Fruit fly (Drosophila melanogaster): ENCODE measurements around the gene Dad.

Gene Dad

DNA sequence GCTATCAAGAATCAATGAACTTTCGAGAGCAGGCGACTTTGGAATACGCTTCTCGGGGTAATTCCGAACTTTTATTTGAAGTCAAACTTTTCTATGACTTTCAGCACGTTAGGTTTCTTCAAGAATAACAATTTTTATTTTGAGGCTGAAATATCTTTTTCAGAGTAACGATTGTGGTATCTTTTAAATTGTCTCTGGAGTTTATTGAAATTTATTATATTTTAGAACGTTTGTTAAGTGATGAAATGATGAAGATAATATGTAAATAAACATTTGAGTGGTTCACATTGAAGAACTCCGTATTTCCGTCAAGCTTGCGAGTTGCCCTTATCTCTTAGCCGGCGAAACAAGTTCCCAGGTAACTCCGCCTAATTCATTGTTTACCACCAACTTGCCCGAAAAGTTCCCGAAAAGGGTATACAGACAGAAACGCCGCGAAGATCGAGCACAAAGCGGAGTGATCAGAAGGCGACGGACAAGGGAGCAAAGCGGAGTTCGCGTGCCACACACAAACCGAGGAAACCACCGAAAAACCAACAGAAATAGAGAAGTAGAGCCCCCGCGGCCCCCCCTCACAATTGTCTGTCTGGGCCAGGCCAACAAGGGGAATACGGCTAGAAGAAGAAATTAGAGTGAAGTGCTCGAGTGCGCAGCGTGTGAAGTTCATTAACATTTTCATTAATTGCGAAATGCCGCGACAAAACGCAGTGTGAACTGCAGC lies 64.0 kb downstream of the Dad start:
- TF ChIP-seq CG8301 (tag; optimal IDR thresholded peaks at IDR 0.05) (peak; percentile 37), Ets98B (GFP tag; IDR thresholded peaks at IDR 0.05) (no peak), CG8159 (tag; optimal IDR thresholded peaks at IDR 0.05) (peak; percentile 63), fd96Ca (GFP tag; IDR thresholded peaks at IDR 0.05) (0 out of 3 replicates have a peak, but pooled peaks have one; percentile 47), Snoo (tag; optimal IDR thresholded peaks at IDR 0.05) (peak; percentile 66), CG34367 (tag; optimal IDR thresholded peaks at IDR 0.05) (peak; percentile 52), CG17806 (tag; optimal IDR thresholded peaks at IDR 0.05) (peak; percentile 7), Pif1B (GFP tag; optimal IDR thresholded peaks at IDR 0.05) (peak; percentile 32), gl (tag; optimal IDR thresholded peaks at IDR 0.05) (no peak), CG15710 (tag; optimal IDR thresholded peaks at IDR 0.05) (peak; percentile 69), CG14655 (GFP tag; optimal IDR thresholded peaks at IDR 0.05) (peak; percentile 60), CG12605 (GFP tag; IDR thresholded peaks at IDR 0.05) (no peak), EcR (GFP tag; optimal IDR thresholded peaks at IDR 0.05) (peak; percentile 80), CG9948 (tag; optimal IDR thresholded peaks at IDR 0.05) (peak; percentile 56), CG10348 (GFP tag; IDR thresholded peaks at IDR 0.05) (no peak), CG32121 (GFP tag; IDR thresholded peaks at IDR 0.05) (no peak), rn (GFP tag; IDR thresholded peaks at IDR 0.05) (no peak), CG13204 (GFP tag; optimal IDR thresholded peaks at IDR 0.05) (peak; percentile 6), D1 (tag; optimal IDR thresholded peaks at IDR 0.05) (no peak), Pif1A (GFP tag; optimal IDR thresholded peaks at IDR 0.05) (peak; percentile 12), CG4496 (GFP tag; IDR thresholded peaks at IDR 0.05) (peak; percentile 36; the same call in 1 of the 3 replicates)

DNA sequence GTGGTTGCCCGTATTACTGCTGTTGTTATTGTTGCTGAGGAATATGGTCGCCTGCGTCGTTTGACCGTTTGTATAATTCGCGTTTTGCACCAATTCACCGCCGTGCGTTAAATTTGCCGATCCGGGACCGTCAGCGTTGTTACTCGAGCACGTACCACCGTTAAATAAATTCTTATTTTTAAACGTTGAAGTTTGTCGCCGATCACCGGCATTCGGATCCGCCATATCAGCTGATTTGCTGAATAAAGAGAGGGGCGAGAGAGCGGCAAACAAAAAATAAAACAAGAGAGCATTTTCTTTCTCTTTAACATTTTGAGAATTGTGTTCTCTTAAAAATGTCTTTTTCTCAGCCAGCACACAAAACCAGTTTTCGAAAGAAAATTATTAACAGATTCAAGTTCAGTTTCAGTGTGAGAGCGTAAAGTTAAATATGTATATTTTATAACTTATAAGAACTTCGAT lies 65.1 kb downstream of the Dad start:
- peak; percentile 20 for TF ChIP-seq Pif1B (GFP tag; optimal IDR thresholded peaks at IDR 0.05)
- peak; percentile 63 for TF ChIP-seq CG12605 (GFP tag; IDR thresholded peaks at IDR 0.05)
- TF ChIP-seq rn (GFP tag; IDR thresholded peaks at IDR 0.05): no peak
- peak; percentile 16 for TF ChIP-seq EcR (GFP tag; optimal IDR thresholded peaks at IDR 0.05)
- peak; percentile 43 for TF ChIP-seq Pif1A (GFP tag; optimal IDR thresholded peaks at IDR 0.05)
- TF ChIP-seq CG4496 (GFP tag; IDR thresholded peaks at IDR 0.05): peak; percentile 47; the same call in 1 of the 3 replicates
- no peak for TF ChIP-seq CG14655 (GFP tag; optimal IDR thresholded peaks at IDR 0.05)

Data from whole organism, pupa.